Worm (Caenorhabditis elegans) whole organism, L3 larva: Measurements from ENCODE around the gene F08G2.4.

ENCODE experiments used
- daf-12 ChIP-seq: fragments of 150-350 bp; optimal IDR thresholded peaks from 2 replicates; lab custom pipeline; 2014; ENCODE audit warnings: missing biosample characterization, missing genetic modification reagents, missing genetic modification characterization
- elt-1 ChIP-seq: fragments of 150-350 bp; optimal IDR thresholded peaks from 2 replicates; lab custom pipeline; 2014; ENCODE audit warnings: missing biosample characterization, missing genetic modification characterization
- fos-1 ChIP-seq: fragments of 150-350 bp; optimal IDR thresholded peaks from 2 replicates; lab custom pipeline; 2014; ENCODE audit warnings: missing biosample characterization, missing genetic modification characterization
- nhr-23 ChIP-seq: fragments of 150-350 bp; optimal IDR thresholded peaks from 2 replicates; lab custom pipeline; 2014; ENCODE audit warnings: missing biosample characterization, missing genetic modification reagents, missing genetic modification characterization
- pha-4 ChIP-seq: fragments of 150-350 bp; optimal IDR thresholded peaks from 2 replicates; lab custom pipeline; 2014; ENCODE audit warnings: missing biosample characterization, missing genetic modification reagents, missing genetic modification characterization

DNA sequence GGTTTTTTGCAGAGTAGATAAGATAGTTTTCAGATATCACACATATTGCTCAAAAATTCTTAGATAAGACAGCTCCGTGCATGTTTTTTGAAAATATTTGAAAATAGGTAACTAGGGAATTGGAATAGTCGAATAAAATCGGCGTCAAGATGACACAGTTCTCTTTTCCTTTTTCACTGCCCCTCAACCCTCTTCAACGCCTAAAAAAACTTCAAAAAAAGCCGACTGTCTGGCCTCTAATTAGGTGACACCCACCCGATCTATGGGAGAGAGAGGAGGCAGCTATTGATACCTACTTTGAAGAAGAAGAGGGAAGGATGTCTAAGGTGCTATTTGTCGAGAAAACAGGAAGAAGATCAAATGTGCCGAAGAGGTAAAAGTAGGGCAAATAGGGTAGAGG lies 11.9 kb downstream of the F08G2.4 start:
- TF ChIP-seq pha-4 (tag; lab: Kevin White, UChicago) (no peak), nhr-23 (tag; lab: Kevin White, UChicago) (no peak), elt-1 (tag; lab: Kevin White, UChicago) (no peak), fos-1 (tag; lab: Kevin White, UChicago) (no peak), daf-12 (tag; lab: Kevin White, UChicago) (no peak)
